Worm (Caenorhabditis elegans) whole organism, L3 larva: ENCODE data around the gene F20G2.6.

Experiments
- fkh-10 ChIP-seq: sonication (generic microtip); optimal IDR thresholded peaks from 2 replicates; lab custom pipeline; 2017; ENCODE audit warnings: missing biosample characterization, missing genetic modification reagents, missing genetic modification characterization
- fos-1 ChIP-seq: fragments of 150-350 bp; optimal IDR thresholded peaks from 2 replicates; lab custom pipeline; 2014; ENCODE audit warnings: missing biosample characterization, missing genetic modification characterization

- TF ChIP-seq fkh-10 (GFP tag; lab: Kevin White, UChicago) (no peak), fos-1 (tag; lab: Kevin White, UChicago) (no peak)
These were observed 24.5 kb upstream of the F20G2.6 start, which contains the start of gene irg-5 for ce11 chrV:13738374-13738773.
